Fruit fly (Drosophila melanogaster) whole organism, larva: ENCODE results near the gene CG33966.

Experiments
- noc ChIP-seq: fragments of 200-800 bp; sonication (Bioruptor generic); optimal IDR thresholded peaks from 3 replicates; lab custom pipeline; 2019; ENCODE audit warnings: missing biosample characterization, mild to moderate bottlenecking, missing genetic modification characterization, moderate library complexity

CG33966 gene

dm6 chr3L:1233830-1234229, at the start of gene CG33966:
Gene CG33966 (plus strand): TSS chr3L:1234130.
- TF ChIP-seq noc (tag; lab: Kevin White, UChicago) = no peak

DNA sequence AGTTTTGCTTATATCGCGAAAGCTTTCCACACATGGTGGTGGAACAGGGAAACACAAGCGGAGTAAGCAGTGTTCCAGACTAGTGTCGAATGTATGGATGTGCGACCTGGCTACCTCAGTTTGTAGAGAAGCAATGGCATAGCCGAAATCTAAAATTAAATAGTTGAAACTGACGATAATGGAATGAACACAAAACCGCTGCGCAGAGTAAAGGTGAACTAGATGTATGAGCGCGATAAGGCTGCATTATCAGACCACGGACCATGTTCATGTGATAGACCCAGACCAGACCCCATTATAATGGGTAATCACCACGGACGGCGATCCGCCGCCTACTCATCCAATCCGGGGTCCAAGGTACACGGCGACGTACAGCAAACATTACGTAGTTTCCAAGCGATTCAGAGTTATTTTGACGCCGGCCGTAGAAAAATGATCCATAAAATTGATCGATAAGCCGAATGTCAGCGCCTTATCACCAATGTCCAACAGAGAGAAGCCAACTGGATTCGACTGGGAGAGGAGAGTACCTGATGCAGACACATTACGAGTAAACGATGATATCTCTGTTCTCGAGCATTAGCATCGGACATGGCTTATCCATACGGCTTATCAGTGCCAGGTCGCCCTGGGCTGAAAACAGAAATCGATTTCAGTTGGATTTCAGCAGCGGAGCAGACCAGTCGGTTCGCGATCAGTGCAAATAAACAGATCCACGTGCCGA, 44.8 kb upstream of the CG33966 start, which contains the start of gene CG13912:
Gene CG13912, plus strand, starts transcription at position 653 of the 724 bp plus-strand sequence.
- peak; percentile 78 for TF ChIP-seq noc (tag; lab: Kevin White, UChicago)

DNA sequence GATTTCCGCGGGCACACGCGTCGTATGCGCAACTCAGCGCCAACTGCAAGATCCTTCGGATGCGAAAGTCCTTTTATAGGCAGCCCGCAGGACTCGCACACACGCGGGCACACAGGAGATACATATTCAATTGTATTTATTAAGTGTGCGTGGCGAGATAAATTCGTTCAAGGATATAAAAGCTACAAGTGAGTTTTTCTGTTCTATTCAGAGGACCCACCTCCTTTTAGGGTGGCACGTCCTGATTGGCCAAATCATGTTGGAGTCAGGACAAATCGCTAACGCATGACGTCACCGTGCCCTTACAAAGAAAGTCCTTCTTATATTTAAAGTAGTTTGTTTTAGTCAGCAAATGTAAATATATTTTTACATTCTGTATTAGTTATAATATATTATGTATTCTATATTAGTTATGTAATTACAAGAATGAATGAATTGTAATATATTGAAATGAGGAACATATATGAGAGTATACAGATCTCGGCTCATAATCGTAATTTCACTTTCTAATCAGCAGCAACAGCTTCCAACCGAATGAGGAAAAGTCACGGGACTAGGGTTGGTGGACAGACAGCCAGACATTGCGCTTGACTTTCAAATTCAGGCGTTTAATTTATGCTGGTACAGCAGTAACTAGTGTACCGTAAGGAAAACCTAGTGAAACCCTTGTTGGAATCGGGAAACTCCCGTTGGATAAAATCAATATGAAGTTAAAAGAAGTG, 40.6 kb upstream of the CG33966 start, which contains the start of gene Trhn:
Gene Trhn, minus strand, starts transcription at position 51 of the 722 bp plus-strand sequence.
- TF ChIP-seq noc (tag; lab: Kevin White, UChicago) = no peak

DNA sequence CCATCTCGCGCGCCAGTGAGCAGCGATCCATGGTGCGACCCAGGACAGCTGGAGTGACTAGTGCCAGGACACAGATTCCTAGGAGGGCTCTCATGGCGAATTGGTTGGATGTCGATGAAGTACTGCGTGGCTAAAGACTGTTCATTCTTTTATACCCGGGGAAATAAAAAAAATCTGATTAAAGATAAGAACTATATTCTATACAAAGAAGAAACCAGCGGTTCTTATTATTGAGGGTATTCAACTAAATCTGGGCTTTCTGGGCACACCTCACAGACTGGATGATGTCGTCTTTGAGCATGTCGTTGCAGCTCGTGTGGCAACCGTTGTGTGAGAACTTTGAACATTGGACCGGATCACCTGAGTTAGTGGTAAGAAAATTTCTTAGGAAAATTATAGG, 38.7 kb upstream of the CG33966 start, which contains the start of gene LysX:
Gene LysX, minus strand, starts transcription at position 101 of the 400 bp plus-strand sequence.
- TF ChIP-seq noc (tag; lab: Kevin White, UChicago) = no peak

dm6 chr3L:1195868-1196552, 37.9 kb upstream of the CG33966 start, which contains the start of gene Aplip1:
Gene Aplip1 (plus strand): TSS chr3L:1196317.
- no peak for TF ChIP-seq noc (tag; lab: Kevin White, UChicago)

DNA sequence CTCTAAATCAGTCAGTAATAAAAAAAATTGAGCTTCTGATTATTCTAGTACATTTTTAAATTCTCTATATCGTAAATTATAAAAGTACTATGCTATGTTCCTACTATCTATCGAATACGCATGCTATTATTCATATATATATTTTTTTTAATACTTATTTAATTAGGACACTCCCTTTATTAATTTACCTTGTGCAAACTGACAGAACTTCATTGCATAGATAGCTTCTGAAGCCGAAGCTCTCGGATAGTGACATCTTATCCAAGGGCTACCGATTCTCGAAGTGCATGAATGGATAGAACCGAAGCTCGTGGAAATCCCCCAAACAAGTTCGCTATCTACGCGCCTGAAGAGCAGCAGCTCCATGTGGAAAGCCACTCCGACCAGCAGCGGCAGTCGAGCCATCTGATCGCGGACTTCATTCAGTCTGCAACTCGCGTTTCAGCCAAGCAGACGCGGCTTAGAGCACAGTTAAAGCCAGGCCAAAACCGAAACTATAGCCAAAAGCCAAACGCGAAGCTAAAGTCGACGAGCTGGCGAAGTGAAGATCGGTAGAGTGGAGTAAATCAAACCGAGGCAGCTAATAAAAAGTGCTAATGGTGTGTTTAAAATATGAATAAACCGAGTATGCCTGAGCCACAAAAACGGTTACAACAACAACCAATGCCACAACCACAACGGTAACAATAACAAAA, 33.4 kb upstream of the CG33966 start, which contains the start of gene mwh:
Gene mwh, plus strand, starts transcription at position 430 of the 695 bp plus-strand sequence.
- TF ChIP-seq noc (tag; lab: Kevin White, UChicago) = no peak

- peak; percentile 19 for TF ChIP-seq noc (tag; lab: Kevin White, UChicago)
Measured at dm6 chr3L:1202588-1203195, 31.2 kb upstream of the CG33966 start, which contains the start of gene meep. Gene meep (minus strand): TSS chr3L:1203036.

- TF ChIP-seq noc (tag; lab: Kevin White, UChicago) = no peak
Measured at dm6 chr3L:1203855-1204431, 30.0 kb upstream of the CG33966 start.

dm6 chr3L:1204674-1205547, 29.0 kb upstream of the CG33966 start, which contains the start of gene CG9119:
Gene CG9119 (minus strand): TSS chr3L:1204795.
- peak; percentile 96 for TF ChIP-seq noc (tag; lab: Kevin White, UChicago)

dm6 chr3L:1206682-1207421, 27.1 kb upstream of the CG33966 start, which contains the start of gene LysB:
Gene LysB (plus strand): TSS chr3L:1207371.
- no peak for TF ChIP-seq noc (tag; lab: Kevin White, UChicago)

DNA sequence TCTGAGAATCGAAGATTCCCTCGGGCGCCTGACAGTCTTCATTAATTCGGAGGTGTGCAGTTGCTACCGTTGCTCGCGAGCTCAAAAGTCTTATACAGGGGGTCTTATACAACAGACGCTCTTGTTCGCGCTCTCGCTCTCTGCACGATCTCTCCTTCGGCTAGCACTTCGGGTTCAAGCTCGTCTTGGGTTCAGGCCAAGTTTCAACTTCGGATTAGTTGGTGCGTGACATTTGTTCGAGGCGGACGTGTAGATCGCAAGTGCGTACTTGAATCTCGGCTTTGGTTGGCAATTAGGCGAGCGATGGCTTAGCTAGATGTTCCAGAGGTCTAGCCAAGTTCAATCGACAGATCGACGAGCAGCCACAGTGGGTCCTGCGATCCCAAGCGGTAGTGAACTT, 25.7 kb upstream of the CG33966 start:
- TF ChIP-seq noc (tag; lab: Kevin White, UChicago) = no peak

dm6 chr3L:1211096-1211495, 22.8 kb upstream of the CG33966 start, which contains the start of gene LysD:
Gene LysD (minus strand): TSS chr3L:1211196.
- TF ChIP-seq noc (tag; lab: Kevin White, UChicago) = no peak
